Worm (Caenorhabditis elegans) whole organism, young adult: ENCODE data around the gene Y45F10B.8.
"Not testable (repeated sequence)": the region's sequence is repeated elsewhere in the genome, so short reads cannot be mapped to it uniquely, and the experiment has no call there.

Experiments used
- B0019.2 ChIP-seq: fragments of 200-800 bp; sonication (Bioruptor generic); conservative IDR thresholded peaks from 2 replicates; pipeline ENCODE4 v1.3.6; 2022; ENCODE audit warnings: missing genetic modification reagents, missing genetic modification characterization, missing compliant biosample characterization
- F10E7.11 ChIP-seq: sonication (generic microtip); optimal IDR thresholded peaks from 2 replicates; lab custom pipeline; 2017; ENCODE audit warnings: mild to moderate bottlenecking, missing genetic modification characterization, moderate library complexity, missing compliant biosample characterization
- F37B4.10 ChIP-seq: fragments of 200-800 bp; sonication (Bioruptor generic); IDR thresholded peaks from 2 replicates; pipeline ENCODE4 v1.3.6; 2022; ENCODE audit warnings: missing genetic modification characterization, missing compliant biosample characterization
- F49E8.2 ChIP-seq: sonication (generic microtip); optimal IDR thresholded peaks from 3 replicates; lab custom pipeline; 2017; ENCODE audit warnings: missing genetic modification characterization, mild to moderate bottlenecking, missing compliant biosample characterization, antibody characterized with exemption, moderate library complexity; ENCODE audit not compliant: insufficient read depth
- T07F8.4 ChIP-seq: sonication (generic microtip); optimal IDR thresholded peaks from 2 replicates; lab custom pipeline; 2016; ENCODE audit warnings: mild to moderate bottlenecking, missing genetic modification characterization, moderate library complexity, missing compliant biosample characterization
- Y53G8AR.9 ChIP-seq: fragments of 200-800 bp; sonication (Bioruptor generic); conservative IDR thresholded peaks from 2 replicates; pipeline ENCODE4 v1.3.6; 2022; ENCODE audit warnings: missing genetic modification reagents, missing genetic modification characterization, missing compliant biosample characterization
- Y79H2A.3 ChIP-seq: fragments of 200-800 bp; sonication (Bioruptor generic); conservative IDR thresholded peaks from 2 replicates; pipeline ENCODE4 v1.3.6; 2022; ENCODE audit warnings: missing genetic modification reagents, missing genetic modification characterization, missing compliant biosample characterization
- atf-7 ChIP-seq: sonication (generic microtip); optimal IDR thresholded peaks from 2 replicates; lab custom pipeline; 2017; ENCODE audit warnings: mild to moderate bottlenecking, missing genetic modification characterization, missing compliant biosample characterization
- ceh-100 ChIP-seq: fragments of 200-800 bp; sonication (Bioruptor generic); IDR thresholded peaks from 2 replicates; pipeline ENCODE4 v1.3.6; 2022; ENCODE audit warnings: missing genetic modification reagents, missing genetic modification characterization, missing compliant biosample characterization
- dpl-1 ChIP-seq: fragments of 150-350 bp; optimal IDR thresholded peaks from 2 replicates; lab custom pipeline; 2014; ENCODE audit warnings: missing biosample characterization, missing genetic modification reagents, missing genetic modification characterization
- ets-4 ChIP-seq: fragments of 200-800 bp; sonication (Bioruptor generic); optimal IDR thresholded peaks from 2 replicates; lab custom pipeline; 2018; ENCODE audit warnings: mild to moderate bottlenecking, missing genetic modification characterization, missing compliant biosample characterization
- hlh-26 ChIP-seq: fragments of 200-800 bp; sonication (Bioruptor generic); conservative IDR thresholded peaks from 2 replicates; pipeline ENCODE4 v1.3.6; 2022; ENCODE audit warnings: missing genetic modification reagents, missing genetic modification characterization, missing compliant biosample characterization
- hsf-1 ChIP-seq: fragments of 200-800 bp; sonication (Bioruptor generic); IDR thresholded peaks from 2 replicates; pipeline ENCODE4 v1.3.6; 2022; ENCODE audit warnings: missing genetic modification reagents, missing genetic modification characterization, missing compliant biosample characterization
- lin-26 ChIP-seq: fragments of 200-800 bp; sonication (Bioruptor generic); IDR thresholded peaks from 2 replicates; pipeline ENCODE4 v1.3.6; 2022; ENCODE audit warnings: missing genetic modification reagents, missing genetic modification characterization, missing compliant biosample characterization
- lsy-27 ChIP-seq: sonication (generic microtip); optimal IDR thresholded peaks from 2 replicates; lab custom pipeline; 2017; ENCODE audit warnings: missing genetic modification characterization, mild to moderate bottlenecking, missing compliant biosample characterization, antibody characterized with exemption, missing genotype, borderline replicate concordance; ENCODE audit not compliant: insufficient read depth
- madf-10 ChIP-seq: sonication (generic microtip); optimal IDR thresholded peaks from 2 replicates; lab custom pipeline; 2016; ENCODE audit warnings: mild to moderate bottlenecking, missing genetic modification characterization, missing compliant biosample characterization
- madf-3 ChIP-seq: fragments of 200-800 bp; sonication (Bioruptor generic); IDR thresholded peaks from 2 replicates; pipeline ENCODE4 v1.3.6; 2022; ENCODE audit warnings: missing genetic modification reagents, missing genetic modification characterization, missing compliant biosample characterization
- madf-6 ChIP-seq: fragments of 200-800 bp; sonication (Bioruptor generic); IDR thresholded peaks from 2 replicates; pipeline ENCODE4 v1.3.6; 2022; ENCODE audit warnings: missing genetic modification reagents, missing genetic modification characterization, missing compliant biosample characterization
- madf-8 ChIP-seq: fragments of 200-800 bp; sonication (Bioruptor generic); conservative IDR thresholded peaks from 2 replicates; pipeline ENCODE4 v1.3.6; 2022; ENCODE audit warnings: missing genetic modification reagents, missing genetic modification characterization, missing compliant biosample characterization
- mes-4 ChIP-seq: sonication (generic microtip); optimal IDR thresholded peaks from 2 replicates; lab custom pipeline; 2016; ENCODE audit warnings: missing genotype, missing genetic modification characterization, missing compliant biosample characterization
- mxl-1 ChIP-seq: sonication (generic microtip); optimal IDR thresholded peaks from 2 replicates; lab custom pipeline; 2016; ENCODE audit warnings: missing genetic modification characterization, missing compliant biosample characterization
- nfya-1 ChIP-seq: sonication (generic microtip); optimal IDR thresholded peaks from 2 replicates; lab custom pipeline; 2017; ENCODE audit warnings: antibody characterized with exemption, missing compliant biosample characterization, missing genetic modification characterization, borderline replicate concordance; ENCODE audit not compliant: insufficient read depth
- nfyb-1 ChIP-seq: fragments of 200-800 bp; sonication (Bioruptor generic); IDR thresholded peaks from 2 replicates; pipeline ENCODE4 v1.3.6; 2022; ENCODE audit warnings: missing genetic modification reagents, missing genetic modification characterization, missing compliant biosample characterization
- nhr-179 ChIP-seq: sonication (generic microtip); optimal IDR thresholded peaks from 2 replicates; lab custom pipeline; 2016; ENCODE audit warnings: mild to moderate bottlenecking, missing genetic modification characterization, missing compliant biosample characterization
- nhr-80 ChIP-seq: sonication (generic microtip); optimal IDR thresholded peaks from 2 replicates; lab custom pipeline; 2016; ENCODE audit warnings: missing genetic modification characterization, missing compliant biosample characterization
- rcor-1 ChIP-seq: fragments of 200-800 bp; sonication (Bioruptor generic); IDR thresholded peaks from 2 replicates; pipeline ENCODE4 v1.3.6; 2022; ENCODE audit warnings: missing genetic modification reagents, missing genetic modification characterization, missing compliant biosample characterization
- sea-2 ChIP-seq: fragments of 200-800 bp; sonication (Bioruptor generic); IDR thresholded peaks from 2 replicates; pipeline ENCODE4 v1.3.6; 2022; ENCODE audit warnings: missing genetic modification characterization, missing compliant biosample characterization
- snpc-4 ChIP-seq, 5 experiments: fragments of 150-350 bp in 1 of 5; sonication (generic microtip) in 4 of 5; optimal IDR thresholded peaks; 2 replicates each; lab custom pipeline; 2014 to 2018; ENCODE audit warnings: missing genetic modification characterization in 5 of 5, missing biosample characterization in 3 of 5, antibody characterized with exemption in 2 of 5, mild to moderate bottlenecking in 2 of 5, missing compliant biosample characterization in 2 of 5, missing genotype in 2 of 5, moderate library complexity in 2 of 5, missing genetic modification reagents in 1 of 5
- tbp1 ChIP-seq: fragments of 200-800 bp; sonication (Bioruptor generic); optimal IDR thresholded peaks from 2 replicates; lab custom pipeline; 2018; ENCODE audit warnings: mild to moderate bottlenecking, missing genetic modification characterization, missing compliant biosample characterization
- tbx-9 ChIP-seq: sonication (generic microtip); optimal IDR thresholded peaks from 2 replicates; lab custom pipeline; 2016; ENCODE audit warnings: borderline replicate concordance, missing genetic modification characterization, inconsistent platforms, missing compliant biosample characterization
- zfh-2 ChIP-seq: fragments of 200-800 bp; sonication (Bioruptor generic); conservative IDR thresholded peaks from 2 replicates; pipeline ENCODE4 v1.3.6; 2022; ENCODE audit warnings: missing genetic modification reagents, missing genetic modification characterization, missing compliant biosample characterization
- ztf-18 ChIP-seq: sonication (generic microtip); optimal IDR thresholded peaks from 2 replicates; lab custom pipeline; 2016; ENCODE audit warnings: missing genotype, mild to moderate bottlenecking, missing genetic modification characterization, missing compliant biosample characterization
- ztf-6 ChIP-seq: fragments of 200-800 bp; sonication (Bioruptor generic); IDR thresholded peaks from 2 replicates; pipeline ENCODE4 v1.3.6; 2022; ENCODE audit warnings: missing genetic modification reagents, missing genetic modification characterization, missing compliant biosample characterization

Gene Y45F10B.8

ce11 chrIV:13578174-13578573 is at the start of gene Y45F10B.8:
Gene Y45F10B.8 (minus strand): TSS chrIV:13578274.
- TF ChIP-seq zfh-2, Y53G8AR.9, lin-26 (GFP tag; lab: Robert Waterston, UW): not testable (repeated sequence)

ce11 chrIV:13626469-13626868 is 48.4 kb upstream of the Y45F10B.8 start, which contains the start of gene sru-21:
Gene sru-21 (plus strand): TSS chrIV:13626769.
- no peak for TF ChIP-seq lin-26 (GFP tag; lab: Robert Waterston, UW)
- no peak for TF ChIP-seq nhr-80 (tag; lab: Kevin White, UChicago)
- no peak for TF ChIP-seq T07F8.4 (tag; lab: Kevin White, UChicago)
- TF ChIP-seq ztf-6 (GFP tag; lab: Robert Waterston, UW): no peak
- TF ChIP-seq nfya-1 (tag; lab: Kevin White, UChicago): no peak
- TF ChIP-seq tbx-9 (tag; lab: Kevin White, UChicago): no peak
- TF ChIP-seq nfyb-1: no peak
- TF ChIP-seq ceh-100 (GFP tag; lab: Robert Waterston, UW): no peak
- TF ChIP-seq F49E8.2 (tag; lab: Kevin White, UChicago): no peak
- no peak for TF ChIP-seq mes-4
- TF ChIP-seq rcor-1: no peak
- TF ChIP-seq atf-7 (tag; lab: Kevin White, UChicago): no peak
- no peak for TF ChIP-seq dpl-1
- TF ChIP-seq Y79H2A.3 (GFP tag; lab: Robert Waterston, UW): no peak
- no peak for TF ChIP-seq B0019.2 (GFP tag; lab: Robert Waterston, UW)
- TF ChIP-seq ztf-18 (tag; lab: Kevin White, UChicago): no peak
- TF ChIP-seq madf-8 (GFP tag; lab: Robert Waterston, UW): no peak
- no peak for TF ChIP-seq hsf-1 (GFP tag; lab: Robert Waterston, UW)
- no peak for TF ChIP-seq ets-4 (GFP tag; lab: Kevin White, UChicago)

- TF ChIP-seq tbp1 (GFP tag; lab: Kevin White, UChicago) (no peak), snpc-4 (GFP tag; optimal IDR thresholded peaks at IDR 0.05; lab: Kevin White, UChicago) (no peak), snpc-4 (tag; optimal IDR thresholded peaks at IDR 0.05; lab: Kevin White, UChicago) (peak in 1 of 4 experiments; percentile 29)
- TF ChIP-seq, all 124 proteins: peak for 1
Measured at ce11 chrIV:13623533-13623932, 45.5 kb upstream of the Y45F10B.8 start, which contains the start of gene C08F11.1. Gene C08F11.1 (plus strand): TSS chrIV:13623833.

- no peak for TF ChIP-seq nfya-1 (tag; lab: Kevin White, UChicago)
- no peak for TF ChIP-seq madf-10
- TF ChIP-seq F10E7.11 (tag; lab: Kevin White, UChicago): no peak
- TF ChIP-seq sea-2 (GFP tag; lab: Robert Waterston, UW): no peak
- no peak for TF ChIP-seq hlh-26 (GFP tag; lab: Robert Waterston, UW)
- no peak for TF ChIP-seq mxl-1 (tag; lab: Kevin White, UChicago)
- TF ChIP-seq madf-3 (GFP tag; lab: Robert Waterston, UW): no peak
- no peak for TF ChIP-seq lsy-27 (tag; lab: Kevin White, UChicago)
- TF ChIP-seq ztf-6 (GFP tag; lab: Robert Waterston, UW): no peak
- TF ChIP-seq mes-4: no peak
- no peak for TF ChIP-seq snpc-4 (GFP tag; optimal IDR thresholded peaks at IDR 0.05; lab: Kevin White, UChicago)
- TF ChIP-seq snpc-4 (tag; optimal IDR thresholded peaks at IDR 0.05; lab: Kevin White, UChicago): no peak
- no peak for TF ChIP-seq F37B4.10 (GFP tag; lab: Robert Waterston, UW)
- TF ChIP-seq madf-6 (GFP tag; lab: Robert Waterston, UW): no peak
- no peak for TF ChIP-seq nhr-179
Measured at ce11 chrIV:13619203-13619602, 41.1 kb upstream of the Y45F10B.8 start, which contains the start of gene C08F11.3. Gene C08F11.3 (plus strand): TSS chrIV:13619503.
